Fruit fly (Drosophila melanogaster) whole organism, embryonic: ENCODE data around the gene Srp9.

ENCODE experiments used
- Ada2b ChIP-seq: fragments of 200-800 bp; sonication (Bioruptor generic); IDR thresholded peaks from 2 replicates; pipeline ENCODE4 v1.3.6; 2022; ENCODE audit warnings: missing biosample characterization, missing genetic modification characterization
- CG12769 ChIP-seq: fragments of 200-800 bp; sonication (Bioruptor generic); optimal IDR thresholded peaks from 2 replicates; lab custom pipeline; 2019; ENCODE audit warnings: missing biosample characterization, mild to moderate bottlenecking, missing genetic modification characterization, moderate library complexity
- CG14860 ChIP-seq: fragments of 200-800 bp; sonication (Bioruptor generic); IDR thresholded peaks from 3 replicates; pipeline ENCODE4 v1.3.6; 2022; ENCODE audit warnings: missing biosample characterization, missing genetic modification characterization; ENCODE audit not compliant: partially characterized antibody
- CG15479 ChIP-seq: fragments of 200-800 bp; sonication (Bioruptor generic); optimal IDR thresholded peaks from 3 replicates; lab custom pipeline; 2019; ENCODE audit warnings: missing biosample characterization, mild to moderate bottlenecking, missing genetic modification characterization, moderate library complexity
- CG15514 ChIP-seq: fragments of 200-800 bp; sonication (Bioruptor generic); optimal IDR thresholded peaks from 3 replicates; lab custom pipeline; 2017; ENCODE audit warnings: missing biosample characterization, missing genetic modification characterization, mild to moderate bottlenecking, moderate library complexity, missing genetic modification reagents
- CG17385 ChIP-seq: fragments of 200-800 bp; sonication (Bioruptor generic); optimal IDR thresholded peaks from 3 replicates; lab custom pipeline; 2018; ENCODE audit warnings: missing biosample characterization, mild to moderate bottlenecking, missing genetic modification characterization
- CG17568 ChIP-seq: fragments of 200-800 bp; sonication (Bioruptor generic); optimal IDR thresholded peaks from 2 replicates; lab custom pipeline; 2018; ENCODE audit warnings: missing biosample characterization, mild to moderate bottlenecking, missing genetic modification characterization, moderate library complexity
- CG17912 ChIP-seq: fragments of 200-800 bp; sonication (Bioruptor generic); optimal IDR thresholded peaks from 2 replicates; lab custom pipeline; 2018; ENCODE audit warnings: missing biosample characterization, mild to moderate bottlenecking, missing genetic modification characterization
- CG32772 ChIP-seq: fragments of 200-800 bp; sonication (Bioruptor generic); IDR thresholded peaks from 2 replicates; pipeline ENCODE4 v1.3.6; 2022; ENCODE audit warnings: missing biosample characterization, missing genetic modification characterization
- CG4424 ChIP-seq: fragments of 200-800 bp; sonication (Bioruptor generic); optimal IDR thresholded peaks from 3 replicates; lab custom pipeline; 2016; ENCODE audit warnings: missing biosample characterization, missing genetic modification characterization
- CG5953 ChIP-seq: fragments of 200-800 bp; sonication (Bioruptor generic); IDR thresholded peaks from 2 replicates; pipeline ENCODE4 v1.3.6; 2022; ENCODE audit warnings: missing biosample characterization, missing genetic modification characterization
- CG6791 ChIP-seq: fragments of 200-800 bp; sonication (Bioruptor generic); IDR thresholded peaks from 3 replicates; pipeline ENCODE4 v1.3.6; 2022; ENCODE audit warnings: missing biosample characterization, missing genetic modification characterization; ENCODE audit not compliant: partially characterized antibody
- CG6854 ChIP-seq: fragments of 200-800 bp; sonication (Bioruptor generic); optimal IDR thresholded peaks from 3 replicates; lab custom pipeline; 2017; ENCODE audit warnings: missing biosample characterization, mild to moderate bottlenecking, missing genetic modification characterization
- CG7271 ChIP-seq: fragments of 200-800 bp; sonication (Bioruptor generic); optimal IDR thresholded peaks from 2 replicates; lab custom pipeline; 2018; ENCODE audit warnings: missing biosample characterization, mild to moderate bottlenecking, missing genetic modification characterization, moderate library complexity
- CG7987 ChIP-seq: fragments of 200-800 bp; sonication (Bioruptor generic); optimal IDR thresholded peaks from 2 replicates; lab custom pipeline; 2018; ENCODE audit warnings: missing biosample characterization, mild to moderate bottlenecking, missing genetic modification characterization, moderate library complexity
- CG9876 ChIP-seq: fragments of 200-800 bp; sonication (Bioruptor generic); optimal IDR thresholded peaks from 2 replicates; lab custom pipeline; 2016; ENCODE audit warnings: missing biosample characterization, missing genetic modification characterization
- CG9932 ChIP-seq: fragments of 200-800 bp; sonication (Bioruptor generic); IDR thresholded peaks from 2 replicates; pipeline ENCODE4 v1.3.6; 2022; ENCODE audit warnings: missing biosample characterization, missing genetic modification characterization
- CoRest ChIP-seq: fragments of 200-800 bp; sonication (Bioruptor generic); optimal IDR thresholded peaks from 3 replicates; lab custom pipeline; 2018; ENCODE audit warnings: missing biosample characterization, mild to moderate bottlenecking, missing genetic modification characterization, moderate library complexity
- D19A ChIP-seq: fragments of 200-800 bp; optimal IDR thresholded peaks from 3 replicates; lab custom pipeline; 2019; ENCODE audit warnings: missing biosample characterization, mild to moderate bottlenecking, missing genetic modification characterization, moderate library complexity
- Gug ChIP-seq: fragments of 200-800 bp; sonication (Bioruptor generic); IDR thresholded peaks from 4 replicates; pipeline ENCODE4 v1.3.6; 2022; ENCODE audit warnings: missing biosample characterization, missing genetic modification characterization
- Hand ChIP-seq: fragments of 200-800 bp; sonication (Bioruptor generic); optimal IDR thresholded peaks from 2 replicates; lab custom pipeline; 2017; ENCODE audit warnings: mild to moderate bottlenecking, missing biosample characterization, missing genetic modification reagents, missing genetic modification characterization
- Hr78 ChIP-seq, 2 experiments: fragments of 200-800 bp in 1 of 2; fragments of >200 bp in 1 of 2; sonication (Bioruptor generic) in 1 of 2; optimal IDR thresholded peaks; 2 replicates each; lab custom pipeline; 2017 to 2019; ENCODE audit warnings: missing biosample characterization in 2 of 2, missing genetic modification characterization in 2 of 2, mild to moderate bottlenecking in 1 of 2, moderate library complexity in 1 of 2
- Hsf ChIP-seq: fragments of 200-800 bp; sonication (Bioruptor generic); optimal IDR thresholded peaks from 3 replicates; lab custom pipeline; 2016; ENCODE audit warnings: missing biosample characterization, missing genetic modification characterization
- Kr ChIP-seq: fragments of 200-800 bp; sonication (Bioruptor generic); optimal IDR thresholded peaks from 2 replicates; lab custom pipeline; 2017; ENCODE audit warnings: missing biosample characterization, mild to moderate bottlenecking, missing genetic modification characterization
- Myb ChIP-seq: fragments of 200-800 bp; sonication (Bioruptor generic); optimal IDR thresholded peaks from 2 replicates; lab custom pipeline; 2016; ENCODE audit warnings: missing biosample characterization, missing genetic modification characterization
- Oaz ChIP-seq: fragments of 200-800 bp; sonication (Bioruptor generic); IDR thresholded peaks from 2 replicates; pipeline ENCODE4 v1.3.6; 2022; ENCODE audit warnings: missing biosample characterization, missing genetic modification characterization
- Pdp1 ChIP-seq, 2 experiments: fragments of 200-800 bp; sonication (Bioruptor generic); optimal IDR thresholded peaks; 3 replicates each; lab custom pipeline; 2016; ENCODE audit warnings: missing biosample characterization in 2 of 2, missing genetic modification characterization in 2 of 2, mild to moderate bottlenecking in 1 of 2, moderate library complexity in 1 of 2
- Rx ChIP-seq: fragments of 200-800 bp; sonication (Bioruptor generic); IDR thresholded peaks from 2 replicates; pipeline ENCODE4 v1.3.6; 2022; ENCODE audit warnings: missing biosample characterization, missing genetic modification characterization
- Ssrp ChIP-seq: fragments of 200-800 bp; sonication (Bioruptor generic); optimal IDR thresholded peaks from 2 replicates; lab custom pipeline; 2018; ENCODE audit warnings: missing biosample characterization, mild to moderate bottlenecking, missing genetic modification characterization, moderate library complexity
- abd-A ChIP-seq: fragments of 200-800 bp; sonication (Bioruptor generic); optimal IDR thresholded peaks from 3 replicates; lab custom pipeline; 2019; ENCODE audit warnings: missing biosample characterization, mild to moderate bottlenecking, missing genetic modification characterization, moderate library complexity
- ap ChIP-seq: fragments of 200-800 bp; sonication (Bioruptor generic); IDR thresholded peaks from 2 replicates; pipeline ENCODE4 v1.3.6; 2022; ENCODE audit warnings: missing biosample characterization, missing genetic modification characterization
- ara ChIP-seq: fragments of 200-800 bp; sonication (Bioruptor generic); IDR thresholded peaks from 2 replicates; pipeline ENCODE4 v1.3.6; 2022; ENCODE audit warnings: missing biosample characterization, missing genetic modification characterization
- dm ChIP-seq: fragments of 200-800 bp; sonication (Bioruptor generic); optimal IDR thresholded peaks from 3 replicates; lab custom pipeline; 2016; ENCODE audit warnings: missing biosample characterization, missing genetic modification characterization
- dpn ChIP-seq, 2 experiments: fragments of 200-800 bp; sonication (Bioruptor generic); optimal IDR thresholded peaks; 3 replicates each; lab custom pipeline; 2016; ENCODE audit warnings: missing biosample characterization in 2 of 2, missing genetic modification characterization in 2 of 2
- emc ChIP-seq: fragments of 200-800 bp; sonication (Bioruptor generic); optimal IDR thresholded peaks from 2 replicates; lab custom pipeline; 2016; ENCODE audit warnings: missing biosample characterization, missing genetic modification characterization
- en ChIP-seq: fragments of 200-800 bp; sonication (Bioruptor generic); optimal IDR thresholded peaks from 2 replicates; lab custom pipeline; 2016; ENCODE audit warnings: missing biosample characterization, missing genetic modification characterization
- exex ChIP-seq: fragments of 200-800 bp; sonication (Bioruptor generic); optimal IDR thresholded peaks from 4 replicates; lab custom pipeline; 2018; ENCODE audit warnings: missing biosample characterization, mild to moderate bottlenecking, missing genetic modification characterization, moderate library complexity
- fd96Cb ChIP-seq: fragments of 200-800 bp; sonication (Bioruptor generic); optimal IDR thresholded peaks from 2 replicates; lab custom pipeline; 2018; ENCODE audit warnings: missing biosample characterization, mild to moderate bottlenecking, missing genetic modification characterization, moderate library complexity
- grn ChIP-seq: fragments of 200-800 bp; sonication (Bioruptor generic); optimal IDR thresholded peaks from 3 replicates; lab custom pipeline; 2017; ENCODE audit warnings: missing biosample characterization, missing genetic modification characterization
- ind ChIP-seq: fragments of 200-800 bp; sonication (Bioruptor generic); optimal IDR thresholded peaks from 3 replicates; lab custom pipeline; 2016; ENCODE audit warnings: missing biosample characterization, missing genetic modification characterization
- kni ChIP-seq: fragments of 200-800 bp; sonication (Bioruptor generic); optimal IDR thresholded peaks from 3 replicates; lab custom pipeline; 2017; ENCODE audit warnings: mild to moderate bottlenecking, missing biosample characterization, missing genetic modification reagents, missing genetic modification characterization
- nom ChIP-seq: fragments of 200-800 bp; sonication (Bioruptor generic); optimal IDR thresholded peaks from 2 replicates; lab custom pipeline; 2017; ENCODE audit warnings: missing biosample characterization, missing genetic modification characterization, mild to moderate bottlenecking, moderate library complexity, missing genetic modification reagents
- ranshi ChIP-seq: fragments of 200-800 bp; sonication (Bioruptor generic); IDR thresholded peaks from 2 replicates; pipeline ENCODE4 v1.3.6; 2022; ENCODE audit warnings: missing biosample characterization, missing genetic modification characterization
- sima ChIP-seq: fragments of 200-800 bp; sonication (Bioruptor generic); optimal IDR thresholded peaks from 2 replicates; lab custom pipeline; 2016; ENCODE audit warnings: missing biosample characterization, missing genetic modification characterization
- sr ChIP-seq: fragments of 200-800 bp; sonication (Bioruptor generic); IDR thresholded peaks from 3 replicates; pipeline ENCODE4 v1.3.6; 2022; ENCODE audit warnings: missing biosample characterization, missing genetic modification characterization
- vfl ChIP-seq: fragments of 200-800 bp; sonication (Bioruptor generic); optimal IDR thresholded peaks from 2 replicates; lab custom pipeline; 2016; ENCODE audit warnings: missing biosample characterization, missing genetic modification characterization
- vnd ChIP-seq: fragments of 200-800 bp; sonication (Bioruptor generic); IDR thresholded peaks from 3 replicates; pipeline ENCODE4 v1.3.6; 2022; ENCODE audit warnings: missing biosample characterization, missing genetic modification characterization; ENCODE audit not compliant: partially characterized antibody
- zfh2 ChIP-seq: fragments of 200-800 bp; sonication (Bioruptor generic); optimal IDR thresholded peaks from 2 replicates; lab custom pipeline; 2016; ENCODE audit warnings: missing biosample characterization, missing genetic modification characterization

Gene Srp9

dm6 chr3L:7960707-7961695, 24.8 kb downstream of the Srp9 start (continued):
- no peak for TF ChIP-seq CG5953 (GFP tag; lab: Robert Waterston, UW)
- no peak for TF ChIP-seq Hand
- peak in 1 of 2 experiments; percentile 47 for TF ChIP-seq Pdp1 (GFP tag; optimal IDR thresholded peaks at IDR 0.05; lab: Kevin White, UChicago)
- TF ChIP-seq grn (GFP tag; lab: Kevin White, UChicago), result peak; percentile 44
- TF ChIP-seq Oaz (GFP tag; lab: Robert Waterston, UW), result no peak
- TF ChIP-seq Hsf, result no peak
- TF ChIP-seq sima (GFP tag; lab: Kevin White, UChicago), result no peak
- peak; percentile 19 for TF ChIP-seq CG17568 (GFP tag; lab: Kevin White, UChicago)
- no peak for TF ChIP-seq CG14860 (GFP tag; lab: Robert Waterston, UW)
- TF ChIP-seq Hr78 (GFP tag; optimal IDR thresholded peaks at IDR 0.05; lab: Kevin White, UChicago), result no peak
- TF ChIP-seq CG7271 (tag; lab: Kevin White, UChicago), result no peak
- TF ChIP-seq CG6791 (GFP tag; lab: Robert Waterston, UW), result no peak
- no peak for TF ChIP-seq ap (GFP tag; lab: Robert Waterston, UW)
- no peak for TF ChIP-seq CG17912 (GFP tag; lab: Kevin White, UChicago)
- no peak for TF ChIP-seq CG7987
- TF ChIP-seq abd-A, result no peak
- TF ChIP-seq nom (GFP tag; lab: Kevin White, UChicago), result no peak
- no peak for TF ChIP-seq ind (GFP tag; lab: Kevin White, UChicago)
- no peak for TF ChIP-seq CG6854 (GFP tag; lab: Kevin White, UChicago)
- TF ChIP-seq zfh2 (GFP tag; lab: Kevin White, UChicago), result no peak
- TF ChIP-seq Rx (GFP tag; lab: Robert Waterston, UW), result no peak
- TF ChIP-seq Ssrp, result no peak
- peak; percentile 61 for TF ChIP-seq kni (GFP tag; lab: Kevin White, UChicago)
- no peak for TF ChIP-seq ranshi (GFP tag; lab: Robert Waterston, UW)
- TF ChIP-seq dpn (GFP tag; optimal IDR thresholded peaks at IDR 0.05; lab: Kevin White, UChicago), result no peak
- no peak for TF ChIP-seq fd96Cb (tag; lab: Kevin White, UChicago)
- TF ChIP-seq CG32772 (GFP tag; lab: Robert Waterston, UW), result no peak
- TF ChIP-seq sr (GFP tag; lab: Robert Waterston, UW), result no peak
- no peak for TF ChIP-seq vnd
- TF ChIP-seq D19A (tag; lab: Kevin White, UChicago), result peak; percentile 53
- TF ChIP-seq emc (GFP tag; lab: Kevin White, UChicago), result no peak
- TF ChIP-seq Ada2b (GFP tag; lab: Robert Waterston, UW), result no peak
- TF ChIP-seq Myb (GFP tag; lab: Kevin White, UChicago), result no peak
- no peak for TF ChIP-seq CG9932 (GFP tag; lab: Robert Waterston, UW)
- no peak for TF ChIP-seq dm (GFP tag; lab: Kevin White, UChicago)
- TF ChIP-seq CG12769, result no peak
- peak; percentile 4 for TF ChIP-seq CG17385 (GFP tag; lab: Kevin White, UChicago)
- no peak for TF ChIP-seq vfl
- no peak for TF ChIP-seq CG4424
- peak; percentile 20 for TF ChIP-seq CG15514
- no peak for TF ChIP-seq ara (GFP tag; lab: Robert Waterston, UW)
- peak; percentile 100 for TF ChIP-seq exex (tag; lab: Kevin White, UChicago)
- TF ChIP-seq CG15479 (GFP tag; lab: Kevin White, UChicago), result no peak
- no peak for TF ChIP-seq CoRest
- TF ChIP-seq en, result no peak
- no peak for TF ChIP-seq CG9876
- no peak for TF ChIP-seq Gug (GFP tag; lab: Robert Waterston, UW)
- TF ChIP-seq Kr, result no peak
